Fruit fly (Drosophila melanogaster): ENCODE data around the gene Zcchc7.

Zcchc7 gene

DNA sequence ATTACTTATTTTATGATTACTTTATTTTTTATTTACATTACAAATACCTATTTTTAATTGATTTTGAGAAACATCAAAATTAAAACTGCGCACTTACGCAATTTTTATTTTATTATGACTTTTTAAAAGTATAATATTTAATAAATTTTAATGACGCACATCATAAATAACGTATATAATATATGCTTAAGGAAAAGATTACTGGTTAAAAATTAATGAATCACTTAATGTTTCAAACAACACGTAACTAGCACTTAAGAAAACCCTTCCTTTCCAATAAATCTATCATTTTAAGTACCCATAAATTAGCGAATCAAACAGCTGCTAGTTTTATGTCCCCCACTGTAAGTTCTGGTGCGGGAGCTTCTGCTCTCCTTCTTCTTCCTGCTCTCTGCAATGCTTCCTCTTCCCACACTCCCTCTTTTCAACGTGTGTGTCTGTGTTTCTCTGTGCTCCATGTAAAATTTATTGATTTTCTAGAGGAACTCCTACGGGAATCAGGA, 38.3 kb upstream of the Zcchc7 start (continued):
- TF ChIP-seq grau (tag; optimal IDR thresholded peaks at IDR 0.05) (peak; percentile 80), CG17912 (GFP tag; optimal IDR thresholded peaks at IDR 0.05) (no peak), Mrtf (GFP tag; IDR thresholded peaks at IDR 0.05) (0 out of 3 replicates have a peak, but pooled peaks have one; percentile 12), CG9932 (GFP tag; IDR thresholded peaks at IDR 0.05) (peak; percentile 23), dmrt11E (tag; optimal IDR thresholded peaks at IDR 0.05) (peak; percentile 66), BEAF-32 (GFP tag; optimal IDR thresholded peaks at IDR 0.05) (no peak), Nf-YA (GFP tag; IDR thresholded peaks at IDR 0.05) (no peak), phol (tag; optimal IDR thresholded peaks at IDR 0.05) (peak; percentile 83), ttk (GFP tag; IDR thresholded peaks at IDR 0.05) (0 out of 2 replicates have a peak, but pooled peaks have one; percentile 33), CG6854 (GFP tag; optimal IDR thresholded peaks at IDR 0.05) (peak; percentile 63), CG9437 (GFP tag; optimal IDR thresholded peaks at IDR 0.05) (peak; percentile 76), CG16815 (GFP tag; optimal IDR thresholded peaks at IDR 0.05) (peak; percentile 61), luna (GFP tag; optimal IDR thresholded peaks at IDR 0.05) (no peak), lab (GFP tag; optimal IDR thresholded peaks at IDR 0.05) (peak; percentile 75), CG32767 (GFP tag; IDR thresholded peaks at IDR 0.05) (no peak), Meics (GFP tag; optimal IDR thresholded peaks at IDR 0.05) (peak; percentile 82), CG4854 (GFP tag; optimal IDR thresholded peaks at IDR 0.05) (no peak), CG16779 (GFP tag; IDR thresholded peaks at IDR 0.05) (0 out of 2 replicates have a peak, but pooled peaks have one; percentile 25), ATbp (GFP tag; optimal IDR thresholded peaks at IDR 0.05) (peak; percentile 59), Ets65A (GFP tag) (no peak), kay (GFP tag; optimal IDR thresholded peaks at IDR 0.05) (peak; percentile 41), CG1602 (GFP tag; optimal IDR thresholded peaks at IDR 0.05) (peak; percentile 66), CG12391 (tag; optimal IDR thresholded peaks at IDR 0.05) (peak; percentile 75), wor (GFP tag; IDR thresholded peaks at IDR 0.05) (0 out of 2 replicates have a peak, but pooled peaks have one; percentile 34), CG8478 (optimal IDR thresholded peaks at IDR 0.05) (no peak), pho (GFP tag; optimal IDR thresholded peaks at IDR 0.05) (peak; percentile 20), gsb-n (tag; optimal IDR thresholded peaks at IDR 0.05) (peak; percentile 61), vvl (GFP tag; IDR thresholded peaks at IDR 0.05) (peak; percentile 70), H15 (GFP tag; IDR thresholded peaks at IDR 0.05) (0 out of 3 replicates have a peak, but pooled peaks have one; percentile 6), nmo (GFP tag; optimal IDR thresholded peaks at IDR 0.05) (peak; percentile 70), CG7357 (GFP tag; IDR thresholded peaks at IDR 0.05) (0 out of 3 replicates have a peak, but pooled peaks have one; percentile 50), dysf (GFP tag; IDR thresholded peaks at IDR 0.05) (peak; percentile 71), prd (optimal IDR thresholded peaks at IDR 0.05) (no peak), prd (GFP tag; IDR thresholded peaks at IDR 0.05) (peak; percentile 59; the same call in 1 of the 3 replicates), CG10654 (GFP tag; optimal IDR thresholded peaks at IDR 0.05) (peak; percentile 34), ranshi (GFP tag; IDR thresholded peaks at IDR 0.05) (peak; percentile 14; the same call in 1 of the 2 replicates), Nf-YC (tag; optimal IDR thresholded peaks at IDR 0.05) (peak; percentile 62), CG1529 (GFP tag; optimal IDR thresholded peaks at IDR 0.05) (peak; percentile 58), CG12744 (GFP tag; optimal IDR thresholded peaks at IDR 0.05) (no peak), Usf (GFP tag; optimal IDR thresholded peaks at IDR 0.05) (peak; percentile 49), peb (GFP tag; IDR thresholded peaks at IDR 0.05) (no peak), CG11504 (tag; optimal IDR thresholded peaks at IDR 0.05) (peak; percentile 87), crp (GFP tag; optimal IDR thresholded peaks at IDR 0.05) (peak in 1 of 2 experiments; percentile 10), seq (GFP tag; IDR thresholded peaks at IDR 0.05) (peak; percentile 49; the same call in 1 of the 2 replicates), CG10147 (GFP tag; optimal IDR thresholded peaks at IDR 0.05) (peak; percentile 73), Sry-δ (GFP tag; optimal IDR thresholded peaks at IDR 0.05) (no peak), ken (GFP tag; IDR thresholded peaks at IDR 0.05) (peak; percentile 40; the same call in 1 of the 3 replicates), ssp (GFP tag; IDR thresholded peaks at IDR 0.05) (0 out of 2 replicates have a peak, but pooled peaks have one; percentile 5), zfh1 (GFP tag; IDR thresholded peaks at IDR 0.05) (0 out of 3 replicates have a peak, but pooled peaks have one; percentile 9), GATAe (GFP tag; conservative IDR thresholded peaks at IDR 0.05) (no peak), p53 (GFP tag; optimal IDR thresholded peaks at IDR 0.05) (no peak)

Data from whole organism, embryonic.